Fruit fly (Drosophila melanogaster) whole organism, embryonic: Measurements from ENCODE around the gene CG6867.

Source experiments
- Ada2b ChIP-seq: fragments of 200-800 bp; sonication (Bioruptor generic); IDR thresholded peaks from 2 replicates; pipeline ENCODE4 v1.3.6; 2022; ENCODE audit warnings: missing biosample characterization, missing genetic modification characterization
- Adf1 ChIP-seq: fragments of 200-800 bp; sonication (Bioruptor generic); IDR thresholded peaks from 2 replicates; pipeline ENCODE4 v1.3.6; 2022; ENCODE audit warnings: missing biosample characterization, missing genetic modification characterization
- Asciz ChIP-seq: fragments of 200-800 bp; sonication (Bioruptor generic); optimal IDR thresholded peaks from 2 replicates; lab custom pipeline; 2017; ENCODE audit warnings: missing biosample characterization, mild to moderate bottlenecking, missing genetic modification characterization, missing genetic modification reagents
- Atf6 ChIP-seq: fragments of 200-800 bp; sonication (Bioruptor generic); IDR thresholded peaks from 2 replicates; pipeline ENCODE4 v1.3.6; 2022; ENCODE audit warnings: missing biosample characterization, missing genetic modification characterization
- C15 ChIP-seq: fragments of 200-800 bp; sonication (Bioruptor generic); IDR thresholded peaks from 3 replicates; pipeline ENCODE4 v1.3.6; 2022; ENCODE audit warnings: missing biosample characterization, missing genetic modification characterization
- CG12104 ChIP-seq: fragments of 200-800 bp; sonication (Bioruptor generic); optimal IDR thresholded peaks from 3 replicates; lab custom pipeline; 2016; ENCODE audit warnings: missing biosample characterization, missing genetic modification characterization
- CG12236 ChIP-seq: fragments of 200-800 bp; sonication (Bioruptor generic); optimal IDR thresholded peaks from 2 replicates; lab custom pipeline; 2016; ENCODE audit warnings: missing biosample characterization, missing genetic modification characterization
- CG12391 ChIP-seq: fragments of 200-800 bp; sonication (Bioruptor generic); optimal IDR thresholded peaks from 3 replicates; lab custom pipeline; 2018; ENCODE audit warnings: missing biosample characterization, mild to moderate bottlenecking, missing genetic modification characterization, moderate library complexity
- CG14710 ChIP-seq: fragments of 200-800 bp; sonication (Bioruptor generic); optimal IDR thresholded peaks from 3 replicates; lab custom pipeline; 2019; ENCODE audit warnings: missing biosample characterization, mild to moderate bottlenecking, missing genetic modification characterization, moderate library complexity
- CG31441 ChIP-seq: fragments of 200-800 bp; sonication (Bioruptor generic); IDR thresholded peaks from 2 replicates; pipeline ENCODE4 v1.3.6; 2022; ENCODE audit warnings: missing biosample characterization, missing genetic modification characterization
- CG33557 ChIP-seq: fragments of 200-800 bp; sonication (Bioruptor generic); optimal IDR thresholded peaks from 2 replicates; lab custom pipeline; 2019; ENCODE audit warnings: missing biosample characterization, mild to moderate bottlenecking, missing genetic modification characterization, moderate library complexity
- CG4328 ChIP-seq: fragments of 200-800 bp; sonication (Bioruptor generic); optimal IDR thresholded peaks from 3 replicates; lab custom pipeline; 2017; ENCODE audit warnings: missing biosample characterization, missing genetic modification reagents, missing genetic modification characterization
- CG43689 ChIP-seq: fragments of 200-800 bp; sonication (Bioruptor generic); IDR thresholded peaks from 2 replicates; pipeline ENCODE4 v1.3.6; 2022; ENCODE audit warnings: missing biosample characterization, missing genetic modification characterization
- CG5180 ChIP-seq: fragments of 200-800 bp; sonication (Bioruptor generic); optimal IDR thresholded peaks from 3 replicates; lab custom pipeline; 2017; ENCODE audit warnings: missing biosample characterization, missing genetic modification characterization, mild to moderate bottlenecking, moderate library complexity, missing genetic modification reagents
- CG7357 ChIP-seq: fragments of 200-800 bp; sonication (Bioruptor generic); IDR thresholded peaks from 3 replicates; pipeline ENCODE4 v1.3.6; 2022; ENCODE audit warnings: missing biosample characterization, missing genetic modification characterization
- CG9215 ChIP-seq: fragments of 200-800 bp; sonication (Bioruptor generic); IDR thresholded peaks from 2 replicates; pipeline ENCODE4 v1.3.6; 2022; ENCODE audit warnings: missing biosample characterization, missing genetic modification characterization
- CG9817 ChIP-seq: fragments of 200-800 bp; sonication (Bioruptor generic); optimal IDR thresholded peaks from 2 replicates; lab custom pipeline; 2018; ENCODE audit warnings: missing biosample characterization, mild to moderate bottlenecking, missing genetic modification characterization, moderate library complexity
- CG9876 ChIP-seq: fragments of 200-800 bp; sonication (Bioruptor generic); optimal IDR thresholded peaks from 2 replicates; lab custom pipeline; 2016; ENCODE audit warnings: missing biosample characterization, missing genetic modification characterization
- CHES-1-like ChIP-seq: fragments of 200-800 bp; sonication (Bioruptor generic); optimal IDR thresholded peaks from 2 replicates; lab custom pipeline; 2016; ENCODE audit warnings: missing biosample characterization, missing genetic modification characterization
- CkIIα-i1 ChIP-seq: fragments of 200-800 bp; sonication (Bioruptor generic); IDR thresholded peaks from 2 replicates; pipeline ENCODE4 v1.3.6; 2022; ENCODE audit warnings: missing biosample characterization, missing genetic modification characterization
- Gug ChIP-seq: fragments of 200-800 bp; sonication (Bioruptor generic); IDR thresholded peaks from 4 replicates; pipeline ENCODE4 v1.3.6; 2022; ENCODE audit warnings: missing biosample characterization, missing genetic modification characterization
- HHEX ChIP-seq: fragments of 200-800 bp; sonication (Bioruptor generic); optimal IDR thresholded peaks from 3 replicates; lab custom pipeline; 2017; ENCODE audit warnings: missing biosample characterization, mild to moderate bottlenecking, missing genetic modification characterization, missing genetic modification reagents
- HLH54F ChIP-seq: fragments of 200-800 bp; sonication (Bioruptor generic); optimal IDR thresholded peaks from 3 replicates; lab custom pipeline; 2016; ENCODE audit warnings: missing biosample characterization, missing genetic modification characterization
- Hand ChIP-seq: fragments of 200-800 bp; sonication (Bioruptor generic); optimal IDR thresholded peaks from 2 replicates; lab custom pipeline; 2017; ENCODE audit warnings: mild to moderate bottlenecking, missing biosample characterization, missing genetic modification reagents, missing genetic modification characterization
- Hr51 ChIP-seq, 2 experiments: fragments of 200-800 bp; sonication (Bioruptor generic); optimal IDR thresholded peaks; 2 replicates in 1 of 2; 3 replicates in 1 of 2; lab custom pipeline; 2016 to 2018; ENCODE audit warnings: missing biosample characterization in 2 of 2, missing genetic modification characterization in 2 of 2, mild to moderate bottlenecking in 1 of 2, moderate library complexity in 1 of 2
- Hr78 ChIP-seq, 2 experiments: fragments of 200-800 bp in 1 of 2; fragments of >200 bp in 1 of 2; sonication (Bioruptor generic) in 1 of 2; optimal IDR thresholded peaks; 2 replicates each; lab custom pipeline; 2017 to 2019; ENCODE audit warnings: missing biosample characterization in 2 of 2, missing genetic modification characterization in 2 of 2, mild to moderate bottlenecking in 1 of 2, moderate library complexity in 1 of 2
- Lhr ChIP-seq: fragments of 200-800 bp; sonication (Bioruptor generic); optimal IDR thresholded peaks from 3 replicates; lab custom pipeline; 2017; ENCODE audit warnings: mild to moderate bottlenecking, missing biosample characterization, missing genetic modification reagents, missing genetic modification characterization
- Mrtf ChIP-seq: fragments of 200-800 bp; sonication (Bioruptor generic); IDR thresholded peaks from 3 replicates; pipeline ENCODE4 v1.3.6; 2022; ENCODE audit warnings: missing biosample characterization, missing genetic modification characterization
- Nf-YC ChIP-seq: fragments of 200-800 bp; optimal IDR thresholded peaks from 3 replicates; lab custom pipeline; 2019; ENCODE audit warnings: missing biosample characterization, mild to moderate bottlenecking, missing genetic modification characterization, moderate library complexity
- Sry-β ChIP-seq: fragments of 200-800 bp; sonication (Bioruptor generic); optimal IDR thresholded peaks from 2 replicates; lab custom pipeline; 2018; ENCODE audit warnings: missing biosample characterization, mild to moderate bottlenecking, missing genetic modification characterization, moderate library complexity
- ab ChIP-seq: fragments of 200-800 bp; sonication (Bioruptor generic); optimal IDR thresholded peaks from 2 replicates; lab custom pipeline; 2016; ENCODE audit warnings: missing biosample characterization, missing genetic modification characterization
- bsh ChIP-seq, 2 experiments: fragments of 200-800 bp; sonication (Bioruptor generic); optimal IDR thresholded peaks; 2 replicates each; lab custom pipeline; 2017 to 2018; ENCODE audit warnings: mild to moderate bottlenecking in 2 of 2, missing biosample characterization in 2 of 2, missing genetic modification characterization in 2 of 2, moderate library complexity in 1 of 2
- ci ChIP-seq: fragments of 200-800 bp; sonication (Bioruptor generic); IDR thresholded peaks from 3 replicates; pipeline ENCODE4 v1.3.6; 2022; ENCODE audit warnings: missing biosample characterization, missing genetic modification characterization
- crp ChIP-seq, 2 experiments: fragments of 200-800 bp; sonication (Bioruptor generic); optimal IDR thresholded peaks; 2 replicates in 1 of 2; 3 replicates in 1 of 2; lab custom pipeline; 2017; ENCODE audit warnings: missing biosample characterization in 2 of 2, missing genetic modification characterization in 2 of 2, mild to moderate bottlenecking in 1 of 2, moderate library complexity in 1 of 2
- fd96Cb ChIP-seq: fragments of 200-800 bp; sonication (Bioruptor generic); optimal IDR thresholded peaks from 2 replicates; lab custom pipeline; 2018; ENCODE audit warnings: missing biosample characterization, mild to moderate bottlenecking, missing genetic modification characterization, moderate library complexity
- gce ChIP-seq: fragments of 200-800 bp; sonication (Bioruptor generic); IDR thresholded peaks from 3 replicates; pipeline ENCODE4 v1.3.6; 2022; ENCODE audit warnings: missing biosample characterization, missing genetic modification characterization
- hth ChIP-seq: fragments of >200 bp; optimal IDR thresholded peaks from 2 replicates; lab custom pipeline; 2017; ENCODE audit warnings: inconsistent platforms
- jumu ChIP-seq: fragments of 200-800 bp; sonication (Bioruptor generic); optimal IDR thresholded peaks from 3 replicates; lab custom pipeline; 2016; ENCODE audit warnings: missing biosample characterization, missing genetic modification characterization
- klu ChIP-seq: fragments of 200-800 bp; sonication (Bioruptor generic); IDR thresholded peaks from 2 replicates; pipeline ENCODE4 v1.3.6; 2022; ENCODE audit warnings: missing biosample characterization, missing genetic modification characterization
- knrl ChIP-seq: fragments of 200-800 bp; sonication (Bioruptor generic); IDR thresholded peaks from 3 replicates; pipeline ENCODE4 v1.3.6; 2022; ENCODE audit warnings: missing biosample characterization, missing genetic modification characterization; ENCODE audit not compliant: partially characterized antibody
- lola ChIP-seq, 3 experiments: fragments of >200 bp in 2 of 3; fragments of 200-800 bp in 1 of 3; sonication (Bioruptor generic) in 1 of 3; optimal IDR thresholded peaks; 2 replicates each; lab custom pipeline; 2017 to 2019; ENCODE audit warnings: missing biosample characterization in 3 of 3, missing genetic modification characterization in 3 of 3, mild to moderate bottlenecking in 1 of 3, moderate library complexity in 1 of 3
- lov ChIP-seq, 2 experiments: fragments of 200-800 bp in 1 of 2; fragments of >200 bp in 1 of 2; sonication (Bioruptor generic) in 1 of 2; IDR thresholded peaks in 1 of 2; optimal IDR thresholded peaks in 1 of 2; 2 replicates in 1 of 2; 3 replicates in 1 of 2; pipeline versions ENCODE4 v1.3.6 to Lab custom; 2017 to 2022; ENCODE audit warnings: missing biosample characterization in 1 of 2, missing genetic modification characterization in 1 of 2
- luna ChIP-seq: fragments of 200-800 bp; sonication (Bioruptor generic); optimal IDR thresholded peaks from 2 replicates; lab custom pipeline; 2016; ENCODE audit warnings: missing biosample characterization, missing genetic modification characterization
- mirr ChIP-seq: fragments of 200-800 bp; sonication (Bioruptor generic); optimal IDR thresholded peaks from 3 replicates; lab custom pipeline; 2018; ENCODE audit warnings: missing biosample characterization, mild to moderate bottlenecking, missing genetic modification characterization
- pan ChIP-seq, 4 experiments: fragments of >200 bp in 3 of 4; fragments of 200-800 bp in 1 of 4; sonication (Bioruptor generic) in 1 of 4; optimal IDR thresholded peaks in 3 of 4; IDR thresholded peaks in 1 of 4; 2 replicates each; pipeline versions ENCODE4 v1.3.6 to Lab custom; 2017 to 2022; ENCODE audit warnings: missing biosample characterization in 2 of 4, missing genetic modification characterization in 2 of 4, mixed read lengths in 1 of 4
- salm ChIP-seq: fragments of 200-800 bp; sonication (Bioruptor generic); optimal IDR thresholded peaks from 2 replicates; lab custom pipeline; 2018; ENCODE audit warnings: missing biosample characterization, mild to moderate bottlenecking, missing genetic modification characterization
- shn ChIP-seq: fragments of 200-800 bp; sonication (Bioruptor generic); optimal IDR thresholded peaks from 3 replicates; lab custom pipeline; 2016; ENCODE audit warnings: missing biosample characterization, missing genetic modification characterization
- vvl ChIP-seq: fragments of 200-800 bp; sonication (Bioruptor generic); IDR thresholded peaks from 2 replicates; pipeline ENCODE4 v1.3.6; 2022; ENCODE audit warnings: missing biosample characterization, missing genetic modification characterization

CG6867 gene

dm6 chrX:18023615-18024163, at the start of gene CG6867 (continued):
- TF ChIP-seq fd96Cb (tag; lab: Kevin White, UChicago) = no peak
- no peak for TF ChIP-seq pan (optimal IDR thresholded peaks at IDR 0.05; lab: Kevin White, UChicago)
- TF ChIP-seq pan (GFP tag; optimal IDR thresholded peaks at IDR 0.05 in 1 of 2, IDR thresholded peaks at IDR 0.05 in 1 of 2) = no peak
- no peak for TF ChIP-seq CG9817 (tag; lab: Kevin White, UChicago)
- TF ChIP-seq shn = no peak
- no peak for TF ChIP-seq Ada2b
- 0 out of 2 replicates have a peak, but pooled peaks have one; percentile 17 for TF ChIP-seq Atf6 (GFP tag; lab: Robert Waterston, UW)
- no peak for TF ChIP-seq hth
- no peak for TF ChIP-seq CG33557 (GFP tag; lab: Kevin White, UChicago)
- no peak for TF ChIP-seq ab (GFP tag; lab: Kevin White, UChicago)
- no peak for TF ChIP-seq crp (GFP tag; optimal IDR thresholded peaks at IDR 0.05; lab: Kevin White, UChicago)
- no peak for TF ChIP-seq CG31441
- TF ChIP-seq Sry-β (GFP tag; lab: Kevin White, UChicago) = no peak
- TF ChIP-seq vvl (GFP tag; lab: Robert Waterston, UW) = peak; percentile 25; the same call in 1 of the 2 replicates
- TF ChIP-seq lov (optimal IDR thresholded peaks at IDR 0.05; lab: Kevin White, UChicago) = no peak
- no peak for TF ChIP-seq lov (GFP tag; IDR thresholded peaks at IDR 0.05; lab: Robert Waterston, UW)
- TF ChIP-seq CHES-1-like (GFP tag; lab: Kevin White, UChicago) = no peak
- no peak for TF ChIP-seq Mrtf (GFP tag; lab: Robert Waterston, UW)
- TF ChIP-seq HHEX (GFP tag; lab: Kevin White, UChicago) = no peak
- TF ChIP-seq CG12104 (GFP tag; lab: Kevin White, UChicago) = no peak
- TF ChIP-seq jumu (GFP tag; lab: Kevin White, UChicago) = no peak
- TF ChIP-seq CG9215 (GFP tag; lab: Robert Waterston, UW) = no peak
- TF ChIP-seq CG12236 = no peak
- no peak for TF ChIP-seq gce (GFP tag; lab: Robert Waterston, UW)
- no peak for TF ChIP-seq HLH54F
- no peak for TF ChIP-seq Lhr (GFP tag; lab: Kevin White, UChicago)
- TF ChIP-seq salm = no peak
- no peak for TF ChIP-seq CG4328
- no peak for TF ChIP-seq CG14710 (tag; lab: Kevin White, UChicago)
- TF ChIP-seq Adf1 = peak; percentile 35; the same call in 1 of the 2 replicates
- TF ChIP-seq Hr51 (GFP tag; optimal IDR thresholded peaks at IDR 0.05; lab: Kevin White, UChicago) = no peak
- no peak for TF ChIP-seq bsh (GFP tag; optimal IDR thresholded peaks at IDR 0.05; lab: Kevin White, UChicago)
- TF ChIP-seq CG43689 = no peak
- no peak for TF ChIP-seq CG12391 (tag; lab: Kevin White, UChicago)
- TF ChIP-seq CkIIα-i1 = no peak
- TF ChIP-seq mirr (GFP tag; lab: Kevin White, UChicago) = no peak
- TF ChIP-seq ci (GFP tag; lab: Robert Waterston, UW) = peak; percentile 54; the same call in 1 of the 3 replicates
- peak; percentile 50 for TF ChIP-seq Nf-YC (tag; lab: Kevin White, UChicago)
- TF ChIP-seq C15 (GFP tag; lab: Robert Waterston, UW) = no peak
- TF ChIP-seq klu = no peak
- TF ChIP-seq Gug = no peak
- no peak for TF ChIP-seq Asciz
- no peak for TF ChIP-seq Hand
- TF ChIP-seq Hr78 (GFP tag; optimal IDR thresholded peaks at IDR 0.05; lab: Kevin White, UChicago) = no peak
- TF ChIP-seq CG5180 = peak; percentile 56
- no peak for TF ChIP-seq CG7357 (GFP tag; lab: Robert Waterston, UW)
- no peak for TF ChIP-seq CG9876 (GFP tag; lab: Kevin White, UChicago)
- TF ChIP-seq lola (GFP tag; optimal IDR thresholded peaks at IDR 0.05; lab: Kevin White, UChicago) = no peak
- TF ChIP-seq luna = no peak
- 0 out of 3 replicates have a peak, but pooled peaks have one; percentile 11 for TF ChIP-seq knrl (GFP tag; lab: Robert Waterston, UW)
